Fruit fly (Drosophila melanogaster): ENCODE measurements around the gene CG12523.
A peak's percentile ranks its signal among the peaks of the same experiment; 100 is the strongest.

The CG12523 gene

dm6 chr3L:10784566-10785003 lies 16.4 kb upstream of the CG12523 start (continued):
- TF ChIP-seq Eip74EF (GFP tag; optimal IDR thresholded peaks at IDR 0.05) (peak in 1 of 2 experiments; percentile 30), slp2 (GFP tag; optimal IDR thresholded peaks at IDR 0.05) (no peak), tna (GFP tag; IDR thresholded peaks at IDR 0.05; ENCODE audit: partially characterized antibody) (no peak), sr (GFP tag; IDR thresholded peaks at IDR 0.05) (no peak), lola (GFP tag; optimal IDR thresholded peaks at IDR 0.05) (peak in 1 of 3 experiments; percentile 57), CG7963 (GFP tag; IDR thresholded peaks at IDR 0.05; ENCODE audit: partially characterized antibody) (no peak), cwo (GFP tag; optimal IDR thresholded peaks at IDR 0.05) (no peak), CG11093 (GFP tag; IDR thresholded peaks at IDR 0.05) (no peak), Ets65A (GFP tag) (peak; percentile 76), YL-1 (GFP tag; optimal IDR thresholded peaks at IDR 0.05) (no peak), gce (GFP tag; IDR thresholded peaks at IDR 0.05) (no peak), CG7745 (tag; optimal IDR thresholded peaks at IDR 0.05) (no peak), row (GFP tag; IDR thresholded peaks at IDR 0.05) (peak; percentile 30; the same call in 2 of the 3 replicates), Mes4 (GFP tag; optimal IDR thresholded peaks at IDR 0.05) (no peak), CG13123 (GFP tag; optimal IDR thresholded peaks at IDR 0.05) (no peak), CG9817 (tag; optimal IDR thresholded peaks at IDR 0.05) (no peak), HLH4C (GFP tag; IDR thresholded peaks at IDR 0.05; ENCODE audit: partially characterized antibody) (no peak), CG12219 (GFP tag; optimal IDR thresholded peaks at IDR 0.05) (no peak), Dll (GFP tag; IDR thresholded peaks at IDR 0.05; ENCODE audit: partially characterized antibody) (no peak), CG3281 (GFP tag; optimal IDR thresholded peaks at IDR 0.05) (no peak), cas (GFP tag; IDR thresholded peaks at IDR 0.05) (no peak), cg (GFP tag; optimal IDR thresholded peaks at IDR 0.05) (no peak), CG9215 (GFP tag; IDR thresholded peaks at IDR 0.05) (no peak), Side (GFP tag; optimal IDR thresholded peaks at IDR 0.05) (no peak), cato (GFP tag; optimal IDR thresholded peaks at IDR 0.05; ENCODE audit: borderline replicate concordance) (no peak), Hr78 (GFP tag; optimal IDR thresholded peaks at IDR 0.05) (no peak), B-H1 (GFP tag; IDR thresholded peaks at IDR 0.05) (no peak; the same call in 2 of the 3 replicates), wdn (GFP tag; IDR thresholded peaks at IDR 0.05) (no peak), CrebB (tag; optimal IDR thresholded peaks at IDR 0.05) (no peak), CG1529 (GFP tag; optimal IDR thresholded peaks at IDR 0.05) (peak; percentile 29), D (optimal IDR thresholded peaks at IDR 0.05) (no peak), D (GFP tag; optimal IDR thresholded peaks at IDR 0.05) (peak; percentile 42), Rx (GFP tag; IDR thresholded peaks at IDR 0.05) (no peak), lbe (GFP tag; optimal IDR thresholded peaks at IDR 0.05) (no peak), fu2 (GFP tag; optimal IDR thresholded peaks at IDR 0.05) (no peak), CG18599 (GFP tag; optimal IDR thresholded peaks at IDR 0.05) (peak; percentile 9), HHEX (GFP tag; optimal IDR thresholded peaks at IDR 0.05) (peak; percentile 28), Adf1 (GFP tag; IDR thresholded peaks at IDR 0.05) (no peak), Camta (GFP tag; optimal IDR thresholded peaks at IDR 0.05) (no peak), scrt (GFP tag; optimal IDR thresholded peaks at IDR 0.05) (no peak), CG10654 (GFP tag; optimal IDR thresholded peaks at IDR 0.05) (no peak), CG10274 (GFP tag; optimal IDR thresholded peaks at IDR 0.05) (no peak), CG8765 (GFP tag; IDR thresholded peaks at IDR 0.05) (no peak), CG13296 (GFP tag; optimal IDR thresholded peaks at IDR 0.05) (no peak), CG11456 (GFP tag; IDR thresholded peaks at IDR 0.05) (no peak), CTCF (GFP tag; optimal IDR thresholded peaks at IDR 0.05) (no peak), Trl (optimal IDR thresholded peaks at IDR 0.05) (no peak), Trl (GFP tag; optimal IDR thresholded peaks at IDR 0.05) (no peak), CG11723 (GFP tag; optimal IDR thresholded peaks at IDR 0.05) (no peak), Spps (tag; optimal IDR thresholded peaks at IDR 0.05) (peak; percentile 8), Drgx (GFP tag; IDR thresholded peaks at IDR 0.05) (peak; percentile 21; the same call in 1 of the 2 replicates), chinmo (GFP tag; IDR thresholded peaks at IDR 0.05; ENCODE audit: partially characterized antibody) (no peak)
